Worm (Caenorhabditis elegans) whole organism, L4/young adult: ENCODE measurements around the gene ZK1307.4.

Source experiments
- dao-5 ChIP-seq: sonication (generic microtip); optimal IDR thresholded peaks from 2 replicates; lab custom pipeline; 2016; ENCODE audit warnings: missing genotype, missing genetic modification characterization, moderate library complexity, missing compliant biosample characterization
- him-1 ChIP-seq: sonication (generic microtip); optimal IDR thresholded peaks from 2 replicates; lab custom pipeline; 2016; ENCODE audit warnings: missing genotype, missing genetic modification reagents, missing genetic modification characterization, missing compliant biosample characterization

DNA sequence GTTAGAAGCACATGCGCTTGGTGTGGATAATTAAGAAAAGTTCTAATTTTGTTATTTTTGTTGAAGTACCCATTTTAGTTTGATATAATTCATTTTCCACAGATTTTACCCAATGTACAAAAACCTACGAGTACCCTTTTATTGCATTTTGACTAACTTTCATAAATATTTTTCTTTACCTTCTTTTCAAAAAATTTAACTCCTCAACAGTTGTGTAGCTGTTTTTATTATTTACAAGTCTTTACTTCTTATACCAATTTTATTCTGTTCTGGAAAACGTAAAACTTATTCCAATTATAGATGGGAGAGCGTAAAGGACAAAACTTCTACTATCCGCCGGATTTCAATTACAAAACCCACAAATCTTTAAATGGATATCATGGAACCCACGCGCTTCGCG, 2.4 kb downstream of the ZK1307.4 start, which contains the start of gene ZK1307.9:
- TF ChIP-seq him-1 (tag; lab: Kevin White, UChicago) (no peak), dao-5 (tag; lab: Kevin White, UChicago) (no peak)
